Worm (Caenorhabditis elegans): ENCODE results near the gene fbxb-82.

DNA sequence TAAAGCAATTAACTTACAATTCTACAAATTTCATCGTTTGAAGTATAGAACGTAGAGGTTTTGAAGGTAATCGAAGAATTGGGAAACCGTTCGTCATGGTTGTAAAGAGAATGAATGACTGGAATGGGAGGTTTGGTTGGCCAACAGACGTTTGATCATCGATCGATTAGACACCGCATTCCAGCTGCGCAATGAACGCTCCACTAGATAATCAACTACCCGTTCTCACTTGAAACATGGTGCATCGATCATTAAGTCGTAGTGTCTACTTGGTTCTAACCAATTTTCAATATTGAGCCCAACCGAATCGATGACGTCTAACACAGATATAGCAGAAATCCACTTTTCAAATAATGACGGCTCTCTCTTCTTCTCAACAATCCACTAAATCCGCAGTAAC lies at the start of gene fbxb-82:
- TF ChIP-seq bed-3 (GFP tag; optimal IDR thresholded peaks at IDR 0.05) (no peak), pha-4 (tag; optimal IDR thresholded peaks at IDR 0.05) (no peak), nhr-76 (tag; optimal IDR thresholded peaks at IDR 0.05) (no peak)

All from whole organism, mixed stage, embryonic.